Fruit fly (Drosophila melanogaster) whole organism, adult: ENCODE measurements around the gene CG42488.
A peak's percentile ranks its signal among the peaks of the same experiment; 100 is the strongest.

Experiments
- CG11617 ChIP-seq: fragments of 200-800 bp; sonication (Bioruptor generic); optimal IDR thresholded peaks from 2 replicates; lab custom pipeline; 2017; ENCODE audit warnings: mild to moderate bottlenecking, missing biosample characterization, missing genetic modification reagents, missing genetic modification characterization
- CG12768 ChIP-seq: fragments of 200-800 bp; sonication (Bioruptor generic); optimal IDR thresholded peaks from 2 replicates; lab custom pipeline; 2017; ENCODE audit warnings: missing biosample characterization, missing genetic modification characterization, mild to moderate bottlenecking, moderate library complexity, missing genetic modification reagents
- CG14711 ChIP-seq: fragments of 200-800 bp; sonication (Bioruptor generic); optimal IDR thresholded peaks from 2 replicates; lab custom pipeline; 2018; ENCODE audit warnings: missing biosample characterization, mild to moderate bottlenecking, missing genetic modification characterization, moderate library complexity
- CG1620 ChIP-seq: fragments of 200-800 bp; sonication (Bioruptor generic); optimal IDR thresholded peaks from 2 replicates; lab custom pipeline; 2016; ENCODE audit warnings: missing biosample characterization, missing genetic modification characterization
- CG33017 ChIP-seq: fragments of 200-800 bp; sonication (Bioruptor generic); optimal IDR thresholded peaks from 2 replicates; lab custom pipeline; 2018; ENCODE audit warnings: missing biosample characterization, mild to moderate bottlenecking, missing genetic modification characterization, moderate library complexity
- CG5204 ChIP-seq: fragments of 200-800 bp; sonication (Bioruptor generic); optimal IDR thresholded peaks from 2 replicates; lab custom pipeline; 2016; ENCODE audit warnings: missing biosample characterization, missing genetic modification characterization
- CG7045 ChIP-seq: fragments of 200-800 bp; sonication (Bioruptor generic); optimal IDR thresholded peaks from 2 replicates; lab custom pipeline; 2017; ENCODE audit warnings: missing biosample characterization, mild to moderate bottlenecking, missing genetic modification characterization
- CG7101 ChIP-seq: fragments of 200-800 bp; sonication (Bioruptor generic); optimal IDR thresholded peaks from 2 replicates; lab custom pipeline; 2018; ENCODE audit warnings: missing biosample characterization, mild to moderate bottlenecking, missing genetic modification characterization, moderate library complexity
- Clk ChIP-seq: fragments of 200-800 bp; sonication (Bioruptor generic); optimal IDR thresholded peaks from 2 replicates; lab custom pipeline; 2017; ENCODE audit warnings: missing biosample characterization, missing genetic modification characterization
- Crg-1 ChIP-seq: fragments of 200-800 bp; sonication (Bioruptor generic); optimal IDR thresholded peaks from 2 replicates; lab custom pipeline; 2016; ENCODE audit warnings: missing biosample characterization, missing genetic modification characterization
- Hr96 ChIP-seq: fragments of 200-800 bp; sonication (Bioruptor generic); optimal IDR thresholded peaks from 2 replicates; lab custom pipeline; 2016; ENCODE audit warnings: missing biosample characterization, missing genetic modification characterization
- Mnt ChIP-seq: fragments of 200-800 bp; sonication (Bioruptor generic); optimal IDR thresholded peaks from 2 replicates; lab custom pipeline; 2016; ENCODE audit warnings: missing biosample characterization, mild to moderate bottlenecking, missing genetic modification characterization
- bab1 ChIP-seq: fragments of 200-800 bp; sonication (Bioruptor generic); optimal IDR thresholded peaks from 3 replicates; lab custom pipeline; 2019; ENCODE audit warnings: missing biosample characterization, mild to moderate bottlenecking, missing genetic modification characterization, moderate library complexity
- cic ChIP-seq: fragments of 200-800 bp; sonication (Bioruptor generic); optimal IDR thresholded peaks from 2 replicates; lab custom pipeline; 2017; ENCODE audit warnings: missing biosample characterization, mild to moderate bottlenecking, missing genetic modification characterization, moderate library complexity
- cnc ChIP-seq, 2 experiments: fragments of >200 bp; optimal IDR thresholded peaks; 2 replicates each; lab custom pipeline; 2017
- kay ChIP-seq: fragments of 200-800 bp; sonication (Bioruptor generic); peaks from one replicate; lab custom pipeline; 2016; ENCODE audit warnings: missing biosample characterization, missing genetic modification characterization, borderline replicate concordance
- ovo ChIP-seq: fragments of 200-800 bp; sonication (Bioruptor generic); optimal IDR thresholded peaks from 2 replicates; lab custom pipeline; 2016; ENCODE audit warnings: missing biosample characterization, missing genetic modification characterization
- pad ChIP-seq: fragments of 200-800 bp; sonication (Bioruptor generic); optimal IDR thresholded peaks from 3 replicates; lab custom pipeline; 2017; ENCODE audit warnings: missing biosample characterization, missing genetic modification characterization, mild to moderate bottlenecking, moderate library complexity, missing genetic modification reagents
- tj ChIP-seq: fragments of 200-800 bp; sonication (Bioruptor generic); optimal IDR thresholded peaks from 3 replicates; lab custom pipeline; 2017; ENCODE audit warnings: missing biosample characterization, mild to moderate bottlenecking, missing genetic modification characterization, moderate library complexity
- toe ChIP-seq: fragments of 200-800 bp; sonication (Bioruptor generic); optimal IDR thresholded peaks from 2 replicates; lab custom pipeline; 2016; ENCODE audit warnings: missing biosample characterization, missing genetic modification characterization

The CG42488 gene

DNA sequence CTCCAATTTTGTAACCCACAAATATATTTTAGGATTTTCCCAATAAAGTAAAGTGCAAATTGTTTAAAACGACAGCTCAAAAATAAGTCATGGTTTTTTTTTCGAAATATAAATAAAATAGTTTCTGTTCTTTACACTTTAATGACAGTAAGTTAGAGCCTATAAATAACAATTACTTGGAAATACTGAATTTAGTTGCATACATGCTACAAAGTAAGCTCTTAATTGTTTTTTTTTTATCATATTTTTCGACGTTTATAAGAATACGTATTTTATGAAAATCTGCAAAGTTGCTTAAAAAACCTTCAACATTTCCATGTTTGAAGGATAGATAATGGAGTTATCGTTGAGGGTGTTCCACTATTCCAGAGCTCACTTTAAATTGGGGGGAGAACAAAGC, 34.6 kb downstream of the CG42488 start:
- TF ChIP-seq toe (GFP tag; lab: Kevin White, UChicago) (no peak), CG1620 (GFP tag; lab: Kevin White, UChicago) (no peak), pad (no peak), kay (no peak), CG12768 (no peak), Crg-1 (GFP tag; lab: Kevin White, UChicago) (no peak), Hr96 (no peak), CG5204 (GFP tag; lab: Kevin White, UChicago) (no peak), ovo (GFP tag; lab: Kevin White, UChicago) (no peak), cnc (optimal IDR thresholded peaks at IDR 0.05; lab: Kevin White, UChicago) (no peak), CG33017 (tag; lab: Kevin White, UChicago) (no peak), tj (GFP tag; lab: Kevin White, UChicago) (no peak), CG14711 (no peak), CG7101 (tag; lab: Kevin White, UChicago) (no peak), Clk (GFP tag; lab: Kevin White, UChicago) (no peak), CG11617 (no peak), CG7045 (GFP tag; lab: Kevin White, UChicago) (no peak), bab1 (no peak), Mnt (GFP tag; lab: Kevin White, UChicago) (no peak), cic (no peak)

dm6 chr3R:25518099-25518567, 35.2 kb downstream of the CG42488 start:
- no peak for TF ChIP-seq pad
- TF ChIP-seq tj (GFP tag; lab: Kevin White, UChicago): peak; percentile 54
- TF ChIP-seq CG12768: peak; percentile 25
- no peak for TF ChIP-seq CG1620 (GFP tag; lab: Kevin White, UChicago)
- no peak for TF ChIP-seq Mnt (GFP tag; lab: Kevin White, UChicago)

DNA sequence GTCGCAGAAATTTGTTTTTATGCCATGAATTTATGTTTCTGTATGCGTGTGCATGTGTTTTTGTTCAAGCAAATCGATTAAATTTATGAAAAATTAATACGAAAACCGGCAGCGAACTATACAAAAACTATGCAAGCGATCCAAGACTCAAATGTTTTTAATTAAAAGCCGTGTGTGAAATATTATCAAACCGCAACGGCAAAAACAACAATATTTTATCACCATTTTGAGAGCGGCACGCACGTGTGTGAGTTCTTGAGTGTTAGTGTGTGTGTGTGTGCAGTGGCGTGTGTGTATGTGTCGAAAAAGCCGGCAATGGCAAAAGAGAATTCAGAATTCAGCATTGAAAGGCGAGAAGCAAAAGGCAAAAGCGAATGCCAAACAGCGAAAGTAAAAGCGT, 35.7 kb downstream of the CG42488 start:
- TF ChIP-seq bab1 (no peak), toe (GFP tag; lab: Kevin White, UChicago) (no peak), CG7045 (GFP tag; lab: Kevin White, UChicago) (no peak)

DNA sequence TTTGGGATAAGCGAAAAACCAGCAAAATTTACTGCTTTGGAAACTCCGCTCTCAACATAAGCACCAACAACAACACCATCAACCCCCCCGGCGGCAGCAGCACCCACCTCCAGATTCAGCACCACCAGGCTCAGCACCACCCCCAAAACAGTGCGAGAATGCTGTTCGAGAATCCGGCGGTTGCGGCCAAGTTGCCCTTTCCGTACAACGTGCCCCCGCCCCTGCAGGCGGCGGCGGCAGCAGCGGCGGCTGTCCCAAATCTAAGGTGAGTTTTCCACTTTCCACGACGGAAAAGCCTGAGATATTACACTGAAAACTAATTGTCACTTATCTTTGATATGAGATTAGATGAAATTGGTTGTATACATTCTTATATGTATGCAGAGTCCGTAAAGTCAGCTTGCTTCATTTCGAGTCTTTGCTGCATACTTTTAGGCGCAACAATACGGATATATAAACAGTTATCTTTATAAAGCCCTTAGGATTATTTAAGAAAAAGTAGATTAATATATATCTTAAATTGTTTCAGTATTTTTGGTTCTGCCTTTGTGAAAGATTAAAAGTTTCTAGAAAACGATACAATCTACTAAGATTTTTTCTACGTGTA, 36.7 kb downstream of the CG42488 start:
- TF ChIP-seq Hr96 (no peak), CG14711 (no peak), kay (no peak), pad (no peak), CG7101 (tag; lab: Kevin White, UChicago) (no peak), toe (GFP tag; lab: Kevin White, UChicago) (no peak), bab1 (no peak), CG1620 (GFP tag; lab: Kevin White, UChicago) (no peak), cic (no peak), Crg-1 (GFP tag; lab: Kevin White, UChicago) (no peak), tj (GFP tag; lab: Kevin White, UChicago) (no peak), Mnt (GFP tag; lab: Kevin White, UChicago) (no peak), CG11617 (no peak), CG12768 (no peak), CG33017 (tag; lab: Kevin White, UChicago) (no peak), ovo (GFP tag; lab: Kevin White, UChicago) (no peak), Clk (GFP tag; lab: Kevin White, UChicago) (no peak), CG5204 (GFP tag; lab: Kevin White, UChicago) (no peak), CG7045 (GFP tag; lab: Kevin White, UChicago) (no peak), cnc (optimal IDR thresholded peaks at IDR 0.05; lab: Kevin White, UChicago) (no peak)

DNA sequence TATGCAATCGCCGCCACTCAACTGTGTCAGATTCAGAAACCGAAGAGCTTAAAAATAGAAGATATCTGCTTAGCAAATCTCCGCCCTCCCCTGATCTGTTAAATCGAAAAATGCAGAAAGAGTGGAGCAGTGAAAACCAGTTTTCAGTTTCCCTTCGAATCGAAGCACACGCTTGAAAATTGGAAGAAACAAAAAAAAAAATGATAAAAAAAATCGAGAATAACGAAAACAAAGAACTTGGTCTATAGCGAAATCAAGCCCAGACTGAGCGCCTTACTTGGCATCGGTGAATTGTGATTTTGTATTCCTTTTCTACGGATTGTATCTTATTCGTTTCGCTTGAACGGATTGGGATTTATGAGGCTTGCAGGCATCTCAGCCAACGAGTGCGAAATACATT, 46.4 kb downstream of the CG42488 start:
- no peak for TF ChIP-seq cic
- TF ChIP-seq tj (GFP tag; lab: Kevin White, UChicago): no peak
- no peak for TF ChIP-seq CG7045 (GFP tag; lab: Kevin White, UChicago)
- no peak for TF ChIP-seq Crg-1 (GFP tag; lab: Kevin White, UChicago)
- no peak for TF ChIP-seq CG14711
- no peak for TF ChIP-seq Hr96
- no peak for TF ChIP-seq Mnt (GFP tag; lab: Kevin White, UChicago)
- TF ChIP-seq cnc (optimal IDR thresholded peaks at IDR 0.05; lab: Kevin White, UChicago): no peak
- TF ChIP-seq CG33017 (tag; lab: Kevin White, UChicago): no peak
- TF ChIP-seq toe (GFP tag; lab: Kevin White, UChicago): no peak
- no peak for TF ChIP-seq CG11617
- no peak for TF ChIP-seq bab1
- TF ChIP-seq CG12768: no peak
- TF ChIP-seq ovo (GFP tag; lab: Kevin White, UChicago): no peak
- TF ChIP-seq CG5204 (GFP tag; lab: Kevin White, UChicago): no peak
- no peak for TF ChIP-seq pad
- no peak for TF ChIP-seq CG1620 (GFP tag; lab: Kevin White, UChicago)
- TF ChIP-seq Clk (GFP tag; lab: Kevin White, UChicago): no peak
- TF ChIP-seq CG7101 (tag; lab: Kevin White, UChicago): no peak
- TF ChIP-seq kay: no peak

- TF ChIP-seq CG7045 (GFP tag; lab: Kevin White, UChicago): peak; percentile 23
- TF ChIP-seq Hr96: no peak
Observed at dm6 chr3R:25531905-25532387, 49.0 kb downstream of the CG42488 start.
